Fruit fly (Drosophila melanogaster) whole organism, embryonic: ENCODE data around the gene stwl.

Experiments
- Bdp1 ChIP-seq: fragments of 200-800 bp; sonication (Bioruptor generic); optimal IDR thresholded peaks from 3 replicates; lab custom pipeline; 2016; ENCODE audit warnings: missing biosample characterization, missing genetic modification characterization
- Blimp-1 ChIP-seq: fragments of 200-800 bp; sonication (Bioruptor generic); optimal IDR thresholded peaks from 3 replicates; lab custom pipeline; 2018; ENCODE audit warnings: missing biosample characterization, missing genetic modification characterization, mild to moderate bottlenecking, moderate library complexity, missing genetic modification reagents
- CG11398 ChIP-seq: fragments of 200-800 bp; sonication (Bioruptor generic); optimal IDR thresholded peaks from 2 replicates; lab custom pipeline; 2016; ENCODE audit warnings: missing biosample characterization, missing genetic modification characterization
- CG11456 ChIP-seq: fragments of 200-800 bp; sonication (Bioruptor generic); IDR thresholded peaks from 3 replicates; pipeline ENCODE4 v1.3.6; 2022; ENCODE audit warnings: missing biosample characterization, missing genetic modification characterization
- CG11723 ChIP-seq: fragments of 200-800 bp; sonication (Bioruptor generic); optimal IDR thresholded peaks from 2 replicates; lab custom pipeline; 2017; ENCODE audit warnings: missing biosample characterization, mild to moderate bottlenecking, missing genetic modification characterization
- CG12769 ChIP-seq: fragments of 200-800 bp; sonication (Bioruptor generic); optimal IDR thresholded peaks from 2 replicates; lab custom pipeline; 2019; ENCODE audit warnings: missing biosample characterization, mild to moderate bottlenecking, missing genetic modification characterization, moderate library complexity
- CG14050 ChIP-seq: fragments of 200-800 bp; sonication (Bioruptor generic); IDR thresholded peaks from 3 replicates; pipeline ENCODE4 v1.3.6; 2022; ENCODE audit warnings: missing biosample characterization, missing genetic modification characterization
- CG1529 ChIP-seq: fragments of 200-800 bp; sonication (Bioruptor generic); optimal IDR thresholded peaks from 3 replicates; lab custom pipeline; 2018; ENCODE audit warnings: missing biosample characterization, missing genetic modification characterization
- CG15601 ChIP-seq: fragments of 200-800 bp; sonication (Bioruptor generic); optimal IDR thresholded peaks from 3 replicates; lab custom pipeline; 2019; ENCODE audit warnings: missing biosample characterization, mild to moderate bottlenecking, missing genetic modification characterization, moderate library complexity
- CG17612 ChIP-seq: fragments of 200-800 bp; sonication (Bioruptor generic); IDR thresholded peaks from 2 replicates; pipeline ENCODE4 v1.3.6; 2022; ENCODE audit warnings: missing biosample characterization, missing genetic modification characterization
- CG18476 ChIP-seq: fragments of 200-800 bp; sonication (Bioruptor generic); optimal IDR thresholded peaks from 2 replicates; lab custom pipeline; 2016; ENCODE audit warnings: missing biosample characterization, mild to moderate bottlenecking, missing genetic modification characterization
- CG18764 ChIP-seq: fragments of 200-800 bp; sonication (Bioruptor generic); optimal IDR thresholded peaks from 3 replicates; lab custom pipeline; 2016; ENCODE audit warnings: missing biosample characterization, missing genetic modification characterization
- CG2875 ChIP-seq: fragments of 200-800 bp; sonication (Bioruptor generic); optimal IDR thresholded peaks from 2 replicates; lab custom pipeline; 2017; ENCODE audit warnings: missing biosample characterization, mild to moderate bottlenecking, missing genetic modification characterization, missing genetic modification reagents
- CG2889 ChIP-seq: fragments of 200-800 bp; sonication (Bioruptor generic); IDR thresholded peaks from 3 replicates; pipeline ENCODE4 v1.3.6; 2022; ENCODE audit warnings: missing biosample characterization, missing genetic modification characterization
- CG34224 ChIP-seq: fragments of 200-800 bp; sonication (Bioruptor generic); IDR thresholded peaks from 3 replicates; pipeline ENCODE4 v1.3.6; 2022; ENCODE audit warnings: missing biosample characterization, missing genetic modification characterization; ENCODE audit not compliant: partially characterized antibody
- CG5180 ChIP-seq: fragments of 200-800 bp; sonication (Bioruptor generic); optimal IDR thresholded peaks from 3 replicates; lab custom pipeline; 2017; ENCODE audit warnings: missing biosample characterization, missing genetic modification characterization, mild to moderate bottlenecking, moderate library complexity, missing genetic modification reagents
- CG6813 ChIP-seq: fragments of 200-800 bp; sonication (Bioruptor generic); optimal IDR thresholded peaks from 2 replicates; lab custom pipeline; 2017; ENCODE audit warnings: missing biosample characterization, missing genetic modification characterization, mild to moderate bottlenecking, moderate library complexity, missing genetic modification reagents
- CG7786 ChIP-seq: fragments of 200-800 bp; sonication (Bioruptor generic); optimal IDR thresholded peaks from 2 replicates; lab custom pipeline; 2016; ENCODE audit warnings: missing biosample characterization, missing genetic modification characterization
- CG8478 ChIP-seq: fragments of >200 bp; optimal IDR thresholded peaks from 2 replicates; lab custom pipeline; 2018
- CG9727 ChIP-seq: fragments of 200-800 bp; sonication (Bioruptor generic); optimal IDR thresholded peaks from 3 replicates; lab custom pipeline; 2017; ENCODE audit warnings: missing biosample characterization, mild to moderate bottlenecking, missing genetic modification characterization
- D19B ChIP-seq: fragments of 200-800 bp; sonication (Bioruptor generic); optimal IDR thresholded peaks from 2 replicates; lab custom pipeline; 2017; ENCODE audit warnings: missing biosample characterization, mild to moderate bottlenecking, missing genetic modification characterization
- Dek ChIP-seq: fragments of 200-800 bp; sonication (Bioruptor generic); optimal IDR thresholded peaks from 3 replicates; lab custom pipeline; 2019; ENCODE audit warnings: missing biosample characterization, mild to moderate bottlenecking, missing genetic modification characterization, moderate library complexity
- Dip2 ChIP-seq: fragments of 200-800 bp; sonication (Bioruptor generic); IDR thresholded peaks from 2 replicates; pipeline ENCODE4 v1.3.6; 2022; ENCODE audit warnings: missing biosample characterization, missing genetic modification characterization
- Drgx ChIP-seq: fragments of 200-800 bp; sonication (Bioruptor generic); IDR thresholded peaks from 2 replicates; pipeline ENCODE4 v1.3.6; 2022; ENCODE audit warnings: missing biosample characterization, missing genetic modification characterization
- Fer2 ChIP-seq: fragments of 200-800 bp; sonication (Bioruptor generic); optimal IDR thresholded peaks from 2 replicates; lab custom pipeline; 2018; ENCODE audit warnings: missing biosample characterization, mild to moderate bottlenecking, missing genetic modification characterization, moderate library complexity
- GATAe ChIP-seq: fragments of 200-800 bp; sonication (Bioruptor generic); conservative IDR thresholded peaks from 2 replicates; pipeline ENCODE4 v1.3.6; 2022; ENCODE audit warnings: missing biosample characterization, missing genetic modification characterization
- Gug ChIP-seq: fragments of 200-800 bp; sonication (Bioruptor generic); IDR thresholded peaks from 4 replicates; pipeline ENCODE4 v1.3.6; 2022; ENCODE audit warnings: missing biosample characterization, missing genetic modification characterization
- Lpt ChIP-seq: fragments of >200 bp; optimal IDR thresholded peaks from 2 replicates; lab custom pipeline; 2018; ENCODE audit warnings: missing biosample characterization, missing genetic modification characterization
- Sox102F ChIP-seq: fragments of 200-800 bp; sonication (Bioruptor generic); optimal IDR thresholded peaks from 2 replicates; lab custom pipeline; 2018; ENCODE audit warnings: missing biosample characterization, mild to moderate bottlenecking, missing genetic modification characterization, moderate library complexity
- abd-A ChIP-seq: fragments of 200-800 bp; sonication (Bioruptor generic); optimal IDR thresholded peaks from 3 replicates; lab custom pipeline; 2019; ENCODE audit warnings: missing biosample characterization, mild to moderate bottlenecking, missing genetic modification characterization, moderate library complexity
- ac ChIP-seq: fragments of 200-800 bp; sonication (Bioruptor generic); optimal IDR thresholded peaks from 3 replicates; lab custom pipeline; 2017; ENCODE audit warnings: missing biosample characterization, mild to moderate bottlenecking, missing genetic modification characterization
- al ChIP-seq: fragments of 200-800 bp; sonication (Bioruptor generic); IDR thresholded peaks from 2 replicates; pipeline ENCODE4 v1.3.6; 2022; ENCODE audit warnings: missing biosample characterization, missing genetic modification characterization
- ato ChIP-seq: fragments of 200-800 bp; sonication (Bioruptor generic); IDR thresholded peaks from 2 replicates; pipeline ENCODE4 v1.3.6; 2022; ENCODE audit warnings: missing biosample characterization, missing genetic modification characterization; ENCODE audit not compliant: partially characterized antibody
- cwo ChIP-seq: fragments of 200-800 bp; sonication (Bioruptor generic); optimal IDR thresholded peaks from 3 replicates; lab custom pipeline; 2017; ENCODE audit warnings: missing biosample characterization, missing genetic modification characterization, mild to moderate bottlenecking, moderate library complexity, missing genetic modification reagents
- dan ChIP-seq: fragments of 200-800 bp; sonication (Bioruptor generic); IDR thresholded peaks from 2 replicates; pipeline ENCODE4 v1.3.6; 2022; ENCODE audit warnings: missing biosample characterization, missing genetic modification characterization
- danr ChIP-seq: fragments of 200-800 bp; sonication (Bioruptor generic); IDR thresholded peaks from 2 replicates; pipeline ENCODE4 v1.3.6; 2022; ENCODE audit warnings: missing biosample characterization, missing genetic modification characterization
- disco-r ChIP-seq: fragments of 200-800 bp; sonication (Bioruptor generic); optimal IDR thresholded peaks from 2 replicates; lab custom pipeline; 2016; ENCODE audit warnings: missing biosample characterization, missing genetic modification characterization
- fd3F ChIP-seq: fragments of 200-800 bp; sonication (Bioruptor generic); optimal IDR thresholded peaks from 2 replicates; lab custom pipeline; 2018; ENCODE audit warnings: missing biosample characterization, mild to moderate bottlenecking, missing genetic modification characterization, moderate library complexity
- gcm ChIP-seq: fragments of 200-800 bp; sonication (Bioruptor generic); optimal IDR thresholded peaks from 2 replicates; lab custom pipeline; 2019; ENCODE audit warnings: missing biosample characterization, mild to moderate bottlenecking, missing genetic modification characterization, moderate library complexity
- ind ChIP-seq: fragments of 200-800 bp; sonication (Bioruptor generic); optimal IDR thresholded peaks from 3 replicates; lab custom pipeline; 2016; ENCODE audit warnings: missing biosample characterization, missing genetic modification characterization
- lbe ChIP-seq: fragments of 200-800 bp; sonication (Bioruptor generic); optimal IDR thresholded peaks from 2 replicates; lab custom pipeline; 2016; ENCODE audit warnings: missing biosample characterization, mild to moderate bottlenecking, missing genetic modification characterization
- lov ChIP-seq, 2 experiments: fragments of 200-800 bp in 1 of 2; fragments of >200 bp in 1 of 2; sonication (Bioruptor generic) in 1 of 2; IDR thresholded peaks in 1 of 2; optimal IDR thresholded peaks in 1 of 2; 2 replicates in 1 of 2; 3 replicates in 1 of 2; pipeline versions ENCODE4 v1.3.6 to Lab custom; 2017 to 2022; ENCODE audit warnings: missing biosample characterization in 1 of 2, missing genetic modification characterization in 1 of 2
- maf-S ChIP-seq: fragments of 200-800 bp; sonication (Bioruptor generic); optimal IDR thresholded peaks from 2 replicates; lab custom pipeline; 2016; ENCODE audit warnings: missing biosample characterization, missing genetic modification characterization
- nerfin-2 ChIP-seq: fragments of 200-800 bp; sonication (Bioruptor generic); IDR thresholded peaks from 2 replicates; pipeline ENCODE4 v1.3.6; 2022; ENCODE audit warnings: missing biosample characterization, missing genetic modification characterization; ENCODE audit not compliant: partially characterized antibody
- nom ChIP-seq: fragments of 200-800 bp; sonication (Bioruptor generic); optimal IDR thresholded peaks from 2 replicates; lab custom pipeline; 2017; ENCODE audit warnings: missing biosample characterization, missing genetic modification characterization, mild to moderate bottlenecking, moderate library complexity, missing genetic modification reagents
- otp ChIP-seq: fragments of 200-800 bp; sonication (Bioruptor generic); IDR thresholded peaks from 3 replicates; pipeline ENCODE4, ENCODE4 v1.3.6; 2022; ENCODE audit warnings: missing biosample characterization, missing genetic modification characterization
- pzg ChIP-seq: fragments of 200-800 bp; sonication (Bioruptor generic); optimal IDR thresholded peaks from 3 replicates; lab custom pipeline; 2018; ENCODE audit warnings: missing biosample characterization, mild to moderate bottlenecking, missing genetic modification characterization, moderate library complexity
- sob ChIP-seq: fragments of 200-800 bp; sonication (Bioruptor generic); IDR thresholded peaks from 2 replicates; pipeline ENCODE4 v1.3.6; 2022; ENCODE audit warnings: missing biosample characterization, missing genetic modification characterization
- trh ChIP-seq: fragments of 200-800 bp; sonication (Bioruptor generic); optimal IDR thresholded peaks from 2 replicates; lab custom pipeline; 2016; ENCODE audit warnings: missing biosample characterization, missing genetic modification characterization
- vfl ChIP-seq: fragments of 200-800 bp; sonication (Bioruptor generic); optimal IDR thresholded peaks from 2 replicates; lab custom pipeline; 2016; ENCODE audit warnings: missing biosample characterization, missing genetic modification characterization
- wor ChIP-seq: fragments of 200-800 bp; sonication (Bioruptor generic); IDR thresholded peaks from 2 replicates; pipeline ENCODE4 v1.3.6; 2022; ENCODE audit warnings: missing biosample characterization, missing genetic modification characterization

The stwl gene

DNA sequence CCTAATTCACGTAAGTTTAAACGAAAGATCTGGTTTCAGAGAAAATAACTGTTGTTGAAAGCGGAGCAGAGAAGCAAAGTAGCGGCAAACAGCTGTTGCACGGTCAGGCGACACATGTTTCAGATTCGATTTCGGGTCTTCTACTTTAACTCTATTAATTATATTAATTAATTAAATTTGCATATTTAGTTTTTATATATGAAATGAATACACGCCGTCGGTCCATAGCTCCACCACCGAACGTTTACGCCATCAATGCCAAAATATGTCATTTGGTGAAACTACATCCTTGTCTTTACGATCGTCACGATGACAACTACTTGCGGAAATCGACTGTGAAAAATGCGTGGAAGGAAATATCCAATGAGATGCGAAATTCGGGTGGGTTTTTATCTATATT is 1.2 kb upstream of the stwl start (continued):
- TF ChIP-seq sob (GFP tag; lab: Robert Waterston, UW) (no peak), GATAe (GFP tag; lab: Robert Waterston, UW) (no peak), trh (GFP tag; lab: Kevin White, UChicago) (no peak), lov (optimal IDR thresholded peaks at IDR 0.05; lab: Kevin White, UChicago) (no peak), lov (GFP tag; IDR thresholded peaks at IDR 0.05; lab: Robert Waterston, UW) (peak; percentile 58; the same call in 1 of the 3 replicates), Dip2 (GFP tag; lab: Robert Waterston, UW) (no peak), maf-S (no peak), CG11723 (peak; percentile 33), Drgx (GFP tag; lab: Robert Waterston, UW) (peak; percentile 66), CG34224 (GFP tag; lab: Robert Waterston, UW) (no peak), ind (no peak), ac (peak; percentile 25), CG1529 (GFP tag; lab: Kevin White, UChicago) (peak; percentile 14), CG11398 (GFP tag; lab: Kevin White, UChicago) (no peak), danr (GFP tag; lab: Robert Waterston, UW) (no peak), CG2889 (no peak), Bdp1 (GFP tag; lab: Kevin White, UChicago) (no peak), cwo (GFP tag; lab: Kevin White, UChicago) (no peak), disco-r (GFP tag; lab: Kevin White, UChicago) (no peak), CG11456 (GFP tag; lab: Robert Waterston, UW) (no peak), CG18764 (GFP tag; lab: Kevin White, UChicago) (no peak), pzg (GFP tag; lab: Kevin White, UChicago) (no peak), abd-A (tag; lab: Kevin White, UChicago) (no peak), CG6813 (GFP tag; lab: Kevin White, UChicago) (no peak), Fer2 (tag; lab: Kevin White, UChicago) (no peak), ato (GFP tag; lab: Robert Waterston, UW) (no peak), CG14050 (GFP tag; lab: Robert Waterston, UW) (0 out of 3 replicates have a peak, but pooled peaks have one; percentile 16), al (GFP tag; lab: Robert Waterston, UW) (no peak; the same call in 1 of the 2 replicates), Sox102F (no peak), gcm (GFP tag; lab: Kevin White, UChicago) (peak; percentile 50), D19B (GFP tag; lab: Kevin White, UChicago) (no peak), otp (GFP tag; lab: Robert Waterston, UW) (peak; percentile 36; the same call in 1 of the 3 replicates), CG9727 (peak; percentile 11), CG5180 (GFP tag; lab: Kevin White, UChicago) (no peak), dan (GFP tag; lab: Robert Waterston, UW) (no peak), CG12769 (tag; lab: Kevin White, UChicago) (no peak), CG2875 (GFP tag; lab: Kevin White, UChicago) (no peak), CG8478 (lab: Kevin White, UChicago) (no peak), nerfin-2 (no peak), CG18476 (GFP tag; lab: Kevin White, UChicago) (no peak), nom (GFP tag; lab: Kevin White, UChicago) (peak; percentile 34), lbe (GFP tag; lab: Kevin White, UChicago) (no peak), CG15601 (tag; lab: Kevin White, UChicago) (peak; percentile 22), fd3F (GFP tag; lab: Kevin White, UChicago) (peak; percentile 5), CG7786 (GFP tag; lab: Kevin White, UChicago) (no peak), CG17612 (no peak), Lpt (GFP tag; lab: Kevin White, UChicago) (no peak), wor (GFP tag; lab: Robert Waterston, UW) (no peak), Blimp-1 (GFP tag; lab: Kevin White, UChicago) (no peak), Dek (tag; lab: Kevin White, UChicago) (no peak), Gug (0 out of 4 replicates have a peak, but pooled peaks have one; percentile 9), vfl (GFP tag; lab: Kevin White, UChicago) (no peak)
